Fruit fly (Drosophila melanogaster) whole organism, embryonic: ENCODE data around the gene CG31275.

ENCODE experiments used
- Bgb ChIP-seq: fragments of 200-800 bp; sonication (Bioruptor generic); IDR thresholded peaks from 2 replicates; pipeline ENCODE4 v1.3.6; 2022; ENCODE audit warnings: missing biosample characterization, missing genetic modification characterization; ENCODE audit not compliant: partially characterized antibody
- CG10209 ChIP-seq: fragments of 200-800 bp; sonication (Bioruptor generic); optimal IDR thresholded peaks from 3 replicates; lab custom pipeline; 2017; ENCODE audit warnings: missing biosample characterization, mild to moderate bottlenecking, missing genetic modification characterization, missing genetic modification reagents
- CG11247 ChIP-seq: fragments of 200-800 bp; sonication (Bioruptor generic); IDR thresholded peaks from 2 replicates; pipeline ENCODE4 v1.3.6; 2022; ENCODE audit warnings: missing biosample characterization, missing genetic modification characterization
- CG11696 ChIP-seq: fragments of 200-800 bp; sonication (Bioruptor generic); IDR thresholded peaks from 2 replicates; pipeline ENCODE4 v1.3.6; 2022; ENCODE audit warnings: missing biosample characterization, missing genetic modification characterization
- CG12659 ChIP-seq: fragments of 200-800 bp; sonication (Bioruptor generic); optimal IDR thresholded peaks from 3 replicates; lab custom pipeline; 2017; ENCODE audit warnings: mild to moderate bottlenecking, missing biosample characterization, missing genetic modification reagents, missing genetic modification characterization
- CG14667 ChIP-seq: fragments of 200-800 bp; sonication (Bioruptor generic); IDR thresholded peaks from 2 replicates; pipeline ENCODE4 v1.3.6; 2022; ENCODE audit warnings: missing biosample characterization, missing genetic modification characterization
- CG15696 ChIP-seq: fragments of 200-800 bp; sonication (Bioruptor generic); optimal IDR thresholded peaks from 2 replicates; lab custom pipeline; 2019; ENCODE audit warnings: missing biosample characterization, mild to moderate bottlenecking, missing genetic modification characterization, moderate library complexity
- CG1647 ChIP-seq: fragments of 200-800 bp; sonication (Bioruptor generic); optimal IDR thresholded peaks from 3 replicates; lab custom pipeline; 2016; ENCODE audit warnings: missing biosample characterization, missing genetic modification characterization
- CG18011 ChIP-seq: fragments of 200-800 bp; sonication (Bioruptor generic); optimal IDR thresholded peaks from 2 replicates; lab custom pipeline; 2017; ENCODE audit warnings: missing biosample characterization, missing genetic modification characterization, mild to moderate bottlenecking, moderate library complexity, missing genotype
- CG18764 ChIP-seq: fragments of 200-800 bp; sonication (Bioruptor generic); optimal IDR thresholded peaks from 3 replicates; lab custom pipeline; 2016; ENCODE audit warnings: missing biosample characterization, missing genetic modification characterization
- CG2202 ChIP-seq: fragments of 200-800 bp; sonication (Bioruptor generic); optimal IDR thresholded peaks from 2 replicates; lab custom pipeline; 2018; ENCODE audit warnings: missing biosample characterization, mild to moderate bottlenecking, missing genetic modification characterization
- CG30020 ChIP-seq: fragments of 200-800 bp; optimal IDR thresholded peaks from 2 replicates; lab custom pipeline; 2019; ENCODE audit warnings: missing biosample characterization, mild to moderate bottlenecking, missing genetic modification characterization, moderate library complexity
- CG3726 ChIP-seq: fragments of 200-800 bp; sonication (Bioruptor generic); IDR thresholded peaks from 3 replicates; pipeline ENCODE4, ENCODE4 v1.3.6; 2022; ENCODE audit warnings: missing biosample characterization, missing genetic modification characterization
- CG4820 ChIP-seq: fragments of 200-800 bp; sonication (Bioruptor generic); optimal IDR thresholded peaks from 3 replicates; lab custom pipeline; 2016; ENCODE audit warnings: missing biosample characterization, missing genetic modification characterization
- CG6765 ChIP-seq: fragments of 200-800 bp; sonication (Bioruptor generic); optimal IDR thresholded peaks from 3 replicates; lab custom pipeline; 2017; ENCODE audit warnings: missing biosample characterization, mild to moderate bottlenecking, missing genetic modification characterization
- CG7271 ChIP-seq: fragments of 200-800 bp; sonication (Bioruptor generic); optimal IDR thresholded peaks from 2 replicates; lab custom pipeline; 2018; ENCODE audit warnings: missing biosample characterization, mild to moderate bottlenecking, missing genetic modification characterization, moderate library complexity
- CG7745 ChIP-seq: fragments of 200-800 bp; sonication (Bioruptor generic); optimal IDR thresholded peaks from 2 replicates; lab custom pipeline; 2018; ENCODE audit warnings: missing biosample characterization, mild to moderate bottlenecking, missing genetic modification characterization, moderate library complexity
- Chrac-16 ChIP-seq: fragments of 200-800 bp; sonication (Bioruptor generic); optimal IDR thresholded peaks from 3 replicates; lab custom pipeline; 2016; ENCODE audit warnings: missing biosample characterization, missing genetic modification characterization
- D19A ChIP-seq: fragments of 200-800 bp; optimal IDR thresholded peaks from 3 replicates; lab custom pipeline; 2019; ENCODE audit warnings: missing biosample characterization, mild to moderate bottlenecking, missing genetic modification characterization, moderate library complexity
- Doc3 ChIP-seq: fragments of 200-800 bp; sonication (Bioruptor generic); IDR thresholded peaks from 3 replicates; pipeline ENCODE4 v1.3.6; 2022; ENCODE audit warnings: missing biosample characterization, missing genetic modification characterization; ENCODE audit not compliant: partially characterized antibody
- Fer1 ChIP-seq: fragments of 200-800 bp; sonication (Bioruptor generic); optimal IDR thresholded peaks from 2 replicates; lab custom pipeline; 2017; ENCODE audit warnings: missing biosample characterization, mild to moderate bottlenecking, missing genetic modification characterization
- Hr39 ChIP-seq: fragments of >200 bp; optimal IDR thresholded peaks from 2 replicates; lab custom pipeline; 2017
- Hsf ChIP-seq: fragments of 200-800 bp; sonication (Bioruptor generic); optimal IDR thresholded peaks from 3 replicates; lab custom pipeline; 2016; ENCODE audit warnings: missing biosample characterization, missing genetic modification characterization
- Mrtf ChIP-seq: fragments of 200-800 bp; sonication (Bioruptor generic); IDR thresholded peaks from 3 replicates; pipeline ENCODE4 v1.3.6; 2022; ENCODE audit warnings: missing biosample characterization, missing genetic modification characterization
- NC2α ChIP-seq: fragments of 200-800 bp; sonication (Bioruptor generic); optimal IDR thresholded peaks from 2 replicates; lab custom pipeline; 2016; ENCODE audit warnings: missing biosample characterization, missing genetic modification characterization
- Optix ChIP-seq: fragments of 200-800 bp; sonication (Bioruptor generic); IDR thresholded peaks from 3 replicates; pipeline ENCODE4 v1.3.6; 2022; ENCODE audit warnings: missing biosample characterization, missing genetic modification characterization
- Vsx1 ChIP-seq: fragments of 200-800 bp; sonication (Bioruptor generic); optimal IDR thresholded peaks from 2 replicates; lab custom pipeline; 2017; ENCODE audit warnings: missing biosample characterization, mild to moderate bottlenecking, missing genetic modification characterization, missing genetic modification reagents
- Xbp1 ChIP-seq: fragments of 200-800 bp; sonication (Bioruptor generic); optimal IDR thresholded peaks from 3 replicates; lab custom pipeline; 2016; ENCODE audit warnings: missing biosample characterization, mild to moderate bottlenecking, missing genetic modification characterization
- amos ChIP-seq: fragments of 200-800 bp; sonication (Bioruptor generic); IDR thresholded peaks from 2 replicates; pipeline ENCODE4 v1.3.6; 2022; ENCODE audit warnings: missing biosample characterization, missing genetic modification characterization; ENCODE audit not compliant: partially characterized antibody
- ato ChIP-seq: fragments of 200-800 bp; sonication (Bioruptor generic); IDR thresholded peaks from 2 replicates; pipeline ENCODE4 v1.3.6; 2022; ENCODE audit warnings: missing biosample characterization, missing genetic modification characterization; ENCODE audit not compliant: partially characterized antibody
- bigmax ChIP-seq: fragments of 200-800 bp; sonication (Bioruptor generic); optimal IDR thresholded peaks from 2 replicates; lab custom pipeline; 2018; ENCODE audit warnings: missing biosample characterization, mild to moderate bottlenecking, missing genetic modification characterization
- caup ChIP-seq: fragments of 200-800 bp; sonication (Bioruptor generic); optimal IDR thresholded peaks from 3 replicates; lab custom pipeline; 2017; ENCODE audit warnings: missing biosample characterization, mild to moderate bottlenecking, missing genetic modification characterization, moderate library complexity; ENCODE audit not compliant: severe bottlenecking
- ci ChIP-seq: fragments of 200-800 bp; sonication (Bioruptor generic); IDR thresholded peaks from 3 replicates; pipeline ENCODE4 v1.3.6; 2022; ENCODE audit warnings: missing biosample characterization, missing genetic modification characterization
- da ChIP-seq: fragments of 200-800 bp; sonication (Bioruptor generic); optimal IDR thresholded peaks from 2 replicates; lab custom pipeline; 2016; ENCODE audit warnings: missing biosample characterization, missing genetic modification characterization
- dmrt11E ChIP-seq: fragments of 200-800 bp; sonication (Bioruptor generic); optimal IDR thresholded peaks from 3 replicates; lab custom pipeline; 2018; ENCODE audit warnings: missing biosample characterization, mild to moderate bottlenecking, missing genetic modification characterization, moderate library complexity
- dmrt99B ChIP-seq: fragments of 200-800 bp; sonication (Bioruptor generic); optimal IDR thresholded peaks from 2 replicates; lab custom pipeline; 2018; ENCODE audit warnings: missing biosample characterization, mild to moderate bottlenecking, missing genetic modification characterization, moderate library complexity
- dpn ChIP-seq, 2 experiments: fragments of 200-800 bp; sonication (Bioruptor generic); optimal IDR thresholded peaks; 3 replicates each; lab custom pipeline; 2016; ENCODE audit warnings: missing biosample characterization in 2 of 2, missing genetic modification characterization in 2 of 2
- eve ChIP-seq, 2 experiments: fragments of >200 bp; optimal IDR thresholded peaks; 2 replicates each; lab custom pipeline; 2017; ENCODE audit warnings: missing biosample characterization in 2 of 2, missing genetic modification characterization in 2 of 2
- ewg ChIP-seq: fragments of 200-800 bp; sonication (Bioruptor generic); optimal IDR thresholded peaks from 3 replicates; lab custom pipeline; 2017; ENCODE audit warnings: mild to moderate bottlenecking, missing biosample characterization, missing genetic modification reagents, missing genetic modification characterization
- gcm ChIP-seq: fragments of 200-800 bp; sonication (Bioruptor generic); optimal IDR thresholded peaks from 2 replicates; lab custom pipeline; 2019; ENCODE audit warnings: missing biosample characterization, mild to moderate bottlenecking, missing genetic modification characterization, moderate library complexity
- hkb ChIP-seq, 2 experiments: fragments of 200-800 bp in 1 of 2; fragments of >200 bp in 1 of 2; sonication (Bioruptor generic) in 1 of 2; IDR thresholded peaks in 1 of 2; optimal IDR thresholded peaks in 1 of 2; 2 replicates each; pipeline versions ENCODE4 v1.3.6 to Lab custom; 2017 to 2022; ENCODE audit warnings: missing biosample characterization in 1 of 2, missing genetic modification characterization in 1 of 2
- mld ChIP-seq: fragments of 200-800 bp; sonication (Bioruptor generic); IDR thresholded peaks from 3 replicates; pipeline ENCODE4 v1.3.6; 2022; ENCODE audit warnings: missing biosample characterization, missing genetic modification characterization; ENCODE audit not compliant: partially characterized antibody
- onecut ChIP-seq: fragments of 200-800 bp; sonication (Bioruptor generic); IDR thresholded peaks from 2 replicates; pipeline ENCODE4 v1.3.6; 2022; ENCODE audit warnings: missing biosample characterization, missing genetic modification characterization
- otp ChIP-seq: fragments of 200-800 bp; sonication (Bioruptor generic); IDR thresholded peaks from 3 replicates; pipeline ENCODE4, ENCODE4 v1.3.6; 2022; ENCODE audit warnings: missing biosample characterization, missing genetic modification characterization
- sc ChIP-seq, 3 experiments: fragments of >200 bp in 2 of 3; fragments of 200-800 bp in 1 of 3; sonication (Bioruptor generic) in 1 of 3; optimal IDR thresholded peaks; 2 replicates in 2 of 3; 3 replicates in 1 of 3; lab custom pipeline; 2017; ENCODE audit warnings: mild to moderate bottlenecking in 1 of 3, missing biosample characterization in 1 of 3, missing genetic modification characterization in 1 of 3, missing genetic modification reagents in 1 of 3
- sisA ChIP-seq: fragments of 200-800 bp; sonication (Bioruptor generic); IDR thresholded peaks from 2 replicates; pipeline ENCODE4 v1.3.6; 2022; ENCODE audit warnings: missing biosample characterization, missing genetic modification characterization
- wek ChIP-seq: fragments of 200-800 bp; sonication (Bioruptor generic); optimal IDR thresholded peaks from 3 replicates; lab custom pipeline; 2018; ENCODE audit warnings: missing biosample characterization, mild to moderate bottlenecking, missing genetic modification characterization, moderate library complexity
- z ChIP-seq: fragments of 200-800 bp; sonication (Bioruptor generic); IDR thresholded peaks from 3 replicates; pipeline ENCODE4 v1.3.6; 2022; ENCODE audit warnings: missing biosample characterization, missing genetic modification characterization
- zfh1 ChIP-seq: fragments of 200-800 bp; sonication (Bioruptor generic); IDR thresholded peaks from 3 replicates; pipeline ENCODE4 v1.3.6; 2022; ENCODE audit warnings: missing biosample characterization, missing genetic modification characterization

CG31275 gene

dm6 chr3R:16717961-16718360, 33.2 kb downstream of the CG31275 start (continued):
- TF ChIP-seq Fer1 (no peak), amos (GFP tag; lab: Robert Waterston, UW) (no peak), Mrtf (GFP tag; lab: Robert Waterston, UW) (no peak), sisA (peak; percentile 45; the same call in 1 of the 2 replicates), CG7745 (no peak), gcm (GFP tag; lab: Kevin White, UChicago) (no peak), zfh1 (GFP tag; lab: Robert Waterston, UW) (peak; percentile 80), Hr39 (lab: Kevin White, UChicago) (no peak), Hsf (GFP tag; lab: Kevin White, UChicago) (peak; percentile 13), ewg (GFP tag; lab: Kevin White, UChicago) (peak; percentile 44), dmrt99B (tag; lab: Kevin White, UChicago) (peak; percentile 24), bigmax (GFP tag; lab: Kevin White, UChicago) (no peak), CG30020 (tag; lab: Kevin White, UChicago) (no peak), CG1647 (no peak), Vsx1 (GFP tag; lab: Kevin White, UChicago) (no peak), eve (GFP tag; optimal IDR thresholded peaks at IDR 0.05; lab: Kevin White, UChicago) (peak in 1 of 2 experiments; percentile 61), dmrt11E (tag; lab: Kevin White, UChicago) (peak; percentile 68), Xbp1 (GFP tag; lab: Kevin White, UChicago) (peak; percentile 17), CG4820 (peak; percentile 60), wek (GFP tag; lab: Kevin White, UChicago) (no peak), CG11247 (no peak), Doc3 (GFP tag; lab: Robert Waterston, UW) (no peak), Chrac-16 (GFP tag; lab: Kevin White, UChicago) (peak; percentile 8), z (no peak), CG7271 (tag; lab: Kevin White, UChicago) (peak; percentile 77), CG11696 (no peak), ato (GFP tag; lab: Robert Waterston, UW) (no peak), CG18011 (GFP tag; lab: Kevin White, UChicago) (no peak), da (no peak), ci (GFP tag; lab: Robert Waterston, UW) (0 out of 3 replicates have a peak, but pooled peaks have one; percentile 51), hkb (optimal IDR thresholded peaks at IDR 0.05; lab: Kevin White, UChicago) (no peak), hkb (GFP tag; IDR thresholded peaks at IDR 0.05; lab: Robert Waterston, UW) (peak; percentile 26; the same call in 1 of the 2 replicates), Bgb (GFP tag; lab: Robert Waterston, UW) (no peak), Optix (0 out of 3 replicates have a peak, but pooled peaks have one; percentile 7), D19A (peak; percentile 36), CG10209 (GFP tag; lab: Kevin White, UChicago) (no peak), caup (no peak), CG18764 (GFP tag; lab: Kevin White, UChicago) (peak; percentile 5), onecut (GFP tag; lab: Robert Waterston, UW) (peak; percentile 31; the same call in 1 of the 2 replicates), NC2α (GFP tag; lab: Kevin White, UChicago) (no peak), otp (GFP tag; lab: Robert Waterston, UW) (peak; percentile 72; the same call in 2 of the 3 replicates), mld (GFP tag; lab: Robert Waterston, UW) (no peak), CG14667 (GFP tag; lab: Robert Waterston, UW) (no peak), dpn (GFP tag; optimal IDR thresholded peaks at IDR 0.05; lab: Kevin White, UChicago) (peak in 1 of 2 experiments; percentile 38), CG3726 (no peak), CG2202 (tag; lab: Kevin White, UChicago) (peak; percentile 7), CG15696 (tag; lab: Kevin White, UChicago) (peak; percentile 86), sc (optimal IDR thresholded peaks at IDR 0.05; lab: Kevin White, UChicago) (no peak), sc (GFP tag; optimal IDR thresholded peaks at IDR 0.05; lab: Kevin White, UChicago) (no peak), CG12659 (no peak), CG6765 (GFP tag; lab: Kevin White, UChicago) (no peak)
